Fruit fly (Drosophila melanogaster): Measurements from ENCODE around the gene bt.

Gene bt

DNA sequence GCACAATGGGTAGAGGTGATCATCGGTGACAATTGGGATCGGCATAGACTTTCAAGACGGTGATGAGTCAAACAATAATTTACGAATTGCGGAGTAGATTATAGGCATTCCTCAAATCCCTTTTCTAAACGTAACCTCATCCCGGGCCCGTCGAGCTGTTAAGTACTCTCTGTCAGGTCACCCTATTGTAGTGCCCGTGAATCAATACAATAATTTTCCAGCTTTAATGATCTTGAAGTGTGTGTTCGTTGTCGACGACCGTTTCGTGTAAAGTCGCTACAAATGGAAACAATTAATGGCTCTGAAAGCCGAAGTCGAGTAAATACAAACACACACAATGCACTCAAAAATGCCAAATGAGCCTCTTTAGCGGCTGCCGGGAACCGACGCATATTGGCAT, 15.5 kb upstream of the bt start:
- TF ChIP-seq Smox (GFP tag; optimal IDR thresholded peaks at IDR 0.05): no peak
- TF ChIP-seq Blimp-1 (GFP tag; optimal IDR thresholded peaks at IDR 0.05): no peak
- no peak for TF ChIP-seq net (GFP tag; optimal IDR thresholded peaks at IDR 0.05)
- TF ChIP-seq CG10631 (GFP tag; optimal IDR thresholded peaks at IDR 0.05): no peak
- TF ChIP-seq Eip93F (GFP tag; optimal IDR thresholded peaks at IDR 0.05): no peak
- TF ChIP-seq Sox15 (GFP tag; optimal IDR thresholded peaks at IDR 0.05): no peak
- TF ChIP-seq cyc (GFP tag; optimal IDR thresholded peaks at IDR 0.05): no peak
- no peak for TF ChIP-seq CG7368 (GFP tag; optimal IDR thresholded peaks at IDR 0.05)
- TF ChIP-seq CG11762 (GFP tag; optimal IDR thresholded peaks at IDR 0.05; ENCODE audit: insufficient read depth): no peak
- no peak for TF ChIP-seq Hr4 (GFP tag; optimal IDR thresholded peaks at IDR 0.05)

DNA sequence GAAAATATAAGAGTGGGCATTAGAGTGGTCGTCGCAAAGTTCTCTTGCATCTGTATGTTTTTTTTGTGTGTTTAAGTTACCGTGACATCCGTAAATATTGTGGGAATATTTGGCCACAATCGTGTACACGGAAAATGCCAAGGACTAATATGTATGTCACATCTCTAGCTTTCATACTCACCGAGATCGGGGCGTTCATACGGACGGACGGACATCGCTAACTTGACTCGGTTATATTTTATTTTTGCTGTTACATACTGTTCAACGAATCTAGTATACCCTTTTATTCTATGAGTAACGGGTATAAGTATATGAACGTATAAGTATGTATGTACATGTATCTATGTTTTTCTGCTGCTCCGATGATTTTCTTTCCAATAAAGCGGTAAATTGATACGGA, 14.5 kb upstream of the bt start:
- TF ChIP-seq acj6 (GFP tag; optimal IDR thresholded peaks at IDR 0.05) (no peak), CG1621 (tag; optimal IDR thresholded peaks at IDR 0.05) (no peak), Sox14 (GFP tag; optimal IDR thresholded peaks at IDR 0.05) (no peak), ss (GFP tag; optimal IDR thresholded peaks at IDR 0.05) (no peak), Gug (GFP tag; IDR thresholded peaks at IDR 0.05) (no peak), CG6792 (GFP tag; optimal IDR thresholded peaks at IDR 0.05) (no peak), CG11294 (GFP tag; IDR thresholded peaks at IDR 0.05) (no peak), Sox15 (GFP tag; optimal IDR thresholded peaks at IDR 0.05) (no peak), Ets96B (tag; optimal IDR thresholded peaks at IDR 0.05) (no peak), CG3032 (tag; optimal IDR thresholded peaks at IDR 0.05) (no peak), Lpt (GFP tag; optimal IDR thresholded peaks at IDR 0.05) (no peak), CG4318 (GFP tag; optimal IDR thresholded peaks at IDR 0.05) (no peak), Eip78C (GFP tag) (no peak), Ets21C (GFP tag; optimal IDR thresholded peaks at IDR 0.05) (no peak), dac (GFP tag; optimal IDR thresholded peaks at IDR 0.05) (no peak), topi (GFP tag; optimal IDR thresholded peaks at IDR 0.05) (no peak), lz (GFP tag; optimal IDR thresholded peaks at IDR 0.05) (no peak)

DNA sequence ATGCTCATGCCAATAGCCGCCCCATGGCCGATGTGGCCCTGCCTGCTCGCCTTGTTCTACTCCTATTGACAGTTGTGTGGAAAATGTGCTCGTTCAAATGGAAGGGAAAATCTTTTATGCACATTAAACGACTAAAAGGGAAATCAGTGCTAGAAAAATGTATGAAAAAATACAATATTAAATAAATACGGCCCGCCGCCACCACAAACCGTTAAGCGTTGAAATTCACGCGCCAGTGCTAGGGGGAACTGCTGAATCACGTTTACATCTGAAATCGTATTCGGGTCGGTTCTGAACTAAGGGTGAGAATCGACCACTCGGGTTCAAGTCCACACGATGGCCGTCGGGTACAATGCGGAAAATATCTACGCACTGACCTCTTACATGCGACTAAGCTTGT, 11.3 kb upstream of the bt start:
- peak; percentile 39 for TF ChIP-seq svp (GFP tag)
- no peak for TF ChIP-seq Sox14 (GFP tag; optimal IDR thresholded peaks at IDR 0.05)
- no peak for TF ChIP-seq Smox (GFP tag; optimal IDR thresholded peaks at IDR 0.05)

DNA sequence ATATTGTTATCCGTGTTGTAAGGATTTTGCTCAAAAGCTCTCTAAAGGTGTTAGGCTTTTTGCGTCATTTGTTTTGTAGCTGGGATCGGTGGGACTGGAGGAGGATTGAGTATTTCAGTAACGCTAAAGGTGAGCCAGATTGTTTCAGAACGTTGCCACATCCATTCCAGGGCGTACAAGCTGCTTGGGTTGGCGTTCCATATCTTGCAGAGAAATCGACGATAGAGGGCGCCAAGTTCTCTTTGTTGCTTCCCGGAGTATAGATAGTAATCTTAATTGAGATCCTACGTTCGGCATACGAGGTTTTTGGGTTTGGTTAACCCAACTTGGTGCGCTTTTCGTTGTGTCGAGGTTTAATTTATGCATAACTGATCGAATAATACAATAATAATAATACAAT, 5.6 kb upstream of the bt start:
- TF ChIP-seq Hr38 (GFP tag; optimal IDR thresholded peaks at IDR 0.05) (no peak), CG9139 (GFP tag; optimal IDR thresholded peaks at IDR 0.05) (no peak), Eip75B (GFP tag; optimal IDR thresholded peaks at IDR 0.05) (no peak), esn (GFP tag; optimal IDR thresholded peaks at IDR 0.05) (no peak), pdm3 (GFP tag; optimal IDR thresholded peaks at IDR 0.05) (no peak), CG10669 (GFP tag; optimal IDR thresholded peaks at IDR 0.05) (no peak), CG8119 (GFP tag; IDR thresholded peaks at IDR 0.05) (no peak)

DNA sequence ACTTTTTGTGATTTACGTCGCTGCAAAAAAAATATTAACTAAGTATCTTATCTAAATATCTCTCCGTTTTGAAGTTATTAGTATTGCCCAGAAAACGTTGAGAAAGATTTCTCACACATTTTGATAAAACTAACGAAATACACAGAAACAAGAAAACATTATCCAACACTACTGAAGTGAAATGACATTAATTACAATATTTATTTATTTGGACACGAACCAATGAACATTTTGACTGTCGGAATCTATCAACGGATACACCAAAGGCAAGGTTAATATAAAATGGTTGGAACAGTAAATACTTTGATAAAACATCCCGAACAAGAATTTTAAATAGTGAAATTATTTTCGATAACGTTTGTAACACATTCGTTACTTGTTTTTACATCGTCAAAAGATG, 2.4 kb upstream of the bt start:
- TF ChIP-seq CG11902 (GFP tag; optimal IDR thresholded peaks at IDR 0.05) (no peak), OdsH (GFP tag; optimal IDR thresholded peaks at IDR 0.05) (no peak), svp (GFP tag) (peak; percentile 6), CG3032 (tag; optimal IDR thresholded peaks at IDR 0.05) (no peak), net (GFP tag; optimal IDR thresholded peaks at IDR 0.05) (no peak), fkh (GFP tag; optimal IDR thresholded peaks at IDR 0.05) (no peak), CG6276 (GFP tag; optimal IDR thresholded peaks at IDR 0.05) (no peak)

Data from whole organism, prepupa.